Fruit fly (Drosophila melanogaster): ENCODE measurements around the gene CG13305.

The CG13305 gene

DNA sequence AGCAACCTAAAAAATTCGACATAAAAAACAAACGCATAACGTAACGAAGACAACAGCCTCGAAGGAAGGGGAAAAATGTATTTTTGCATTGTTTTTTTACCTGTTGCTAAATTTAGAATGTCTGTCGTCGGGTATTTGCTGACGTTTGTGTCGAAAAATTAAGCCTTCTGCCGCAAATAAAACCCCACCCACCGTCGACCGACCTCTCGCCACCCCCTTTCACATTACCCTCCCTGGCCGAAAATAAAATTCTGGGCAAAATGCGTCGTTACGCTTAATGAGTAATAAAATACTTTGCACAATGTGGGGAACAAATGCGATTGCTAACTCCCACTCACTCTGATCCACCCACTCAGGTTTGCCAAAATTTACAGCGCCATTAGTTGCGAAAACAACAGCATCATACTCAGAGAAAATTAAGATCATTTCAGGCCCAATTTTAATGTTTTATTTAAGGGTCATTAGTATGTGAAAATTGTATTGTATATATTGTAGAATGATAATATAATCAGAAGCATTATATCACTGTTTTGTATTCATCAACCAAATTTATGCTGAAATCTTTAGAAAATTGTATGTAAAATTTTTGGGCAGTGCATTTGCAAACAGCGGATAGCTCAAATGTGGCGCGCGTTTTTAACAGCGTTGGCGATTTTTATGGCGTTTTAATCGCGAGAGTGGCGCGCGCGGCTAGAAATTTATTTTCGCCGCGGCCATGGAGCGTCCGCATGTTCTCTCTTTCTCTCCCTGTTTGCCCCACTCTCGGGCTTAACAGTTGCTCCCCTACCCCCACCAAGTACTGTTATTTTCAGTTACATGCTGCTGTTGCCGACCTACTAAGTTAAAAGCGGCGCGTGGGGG is 25.8 kb upstream of the CG13305 start (continued):
- no peak for TF ChIP-seq Asciz (GFP tag; optimal IDR thresholded peaks at IDR 0.05)
- peak; percentile 45 for TF ChIP-seq CG14014 (GFP tag; IDR thresholded peaks at IDR 0.05)
- no peak for TF ChIP-seq CG15011 (GFP tag; optimal IDR thresholded peaks at IDR 0.05)
- TF ChIP-seq CG11398 (GFP tag; optimal IDR thresholded peaks at IDR 0.05) = no peak
- peak; percentile 5 for TF ChIP-seq dmrt99B (tag; optimal IDR thresholded peaks at IDR 0.05)
- no peak for TF ChIP-seq jing (GFP tag; optimal IDR thresholded peaks at IDR 0.05)
- no peak for TF ChIP-seq CG10565 (GFP tag; optimal IDR thresholded peaks at IDR 0.05)
- TF ChIP-seq HLH4C (GFP tag; IDR thresholded peaks at IDR 0.05; ENCODE audit: partially characterized antibody) = no peak
- no peak for TF ChIP-seq dan (GFP tag; IDR thresholded peaks at IDR 0.05)
- TF ChIP-seq E2f2 (GFP tag; IDR thresholded peaks at IDR 0.05) = no peak; the same call in 1 of the 2 replicates
- TF ChIP-seq CG42726 (GFP tag; IDR thresholded peaks at IDR 0.05; ENCODE audit: partially characterized antibody) = no peak
- TF ChIP-seq HHEX (GFP tag; optimal IDR thresholded peaks at IDR 0.05) = peak; percentile 39
- peak; percentile 73; the same call in 1 of the 4 replicates for TF ChIP-seq chinmo (GFP tag; IDR thresholded peaks at IDR 0.05; ENCODE audit: partially characterized antibody)
- no peak for TF ChIP-seq ac (GFP tag; optimal IDR thresholded peaks at IDR 0.05)
- peak; percentile 42 for TF ChIP-seq gro (GFP tag; optimal IDR thresholded peaks at IDR 0.05)
- no peak for TF ChIP-seq CG8290 (GFP tag; optimal IDR thresholded peaks at IDR 0.05)
- TF ChIP-seq CG8290 (tag; optimal IDR thresholded peaks at IDR 0.05) = peak in 1 of 2 experiments; percentile 57
- TF ChIP-seq tll (GFP tag; optimal IDR thresholded peaks at IDR 0.05) = no peak
- peak; percentile 43 for TF ChIP-seq schlank (tag; optimal IDR thresholded peaks at IDR 0.05)
- TF ChIP-seq CG13894 (tag; optimal IDR thresholded peaks at IDR 0.05) = peak; percentile 15
- TF ChIP-seq CG3065 (GFP tag; optimal IDR thresholded peaks at IDR 0.05) = no peak
- TF ChIP-seq CG5953 (GFP tag; IDR thresholded peaks at IDR 0.05) = no peak
- TF ChIP-seq gce (GFP tag; IDR thresholded peaks at IDR 0.05) = no peak
- TF ChIP-seq Dek (tag; optimal IDR thresholded peaks at IDR 0.05) = peak; percentile 58
- no peak for TF ChIP-seq CG32772 (GFP tag; IDR thresholded peaks at IDR 0.05)
- TF ChIP-seq CG15269 (tag; optimal IDR thresholded peaks at IDR 0.05) = peak; percentile 55
- no peak for TF ChIP-seq Hr39 (optimal IDR thresholded peaks at IDR 0.05)
- no peak for TF ChIP-seq Dip2 (GFP tag; IDR thresholded peaks at IDR 0.05)
- TF ChIP-seq CG17186 (GFP tag; optimal IDR thresholded peaks at IDR 0.05) = no peak
- peak; percentile 86 for TF ChIP-seq CG2120 (GFP tag; optimal IDR thresholded peaks at IDR 0.05)
- no peak for TF ChIP-seq CG7372 (GFP tag; IDR thresholded peaks at IDR 0.05)
- no peak for TF ChIP-seq nerfin-2 (GFP tag; IDR thresholded peaks at IDR 0.05; ENCODE audit: partially characterized antibody)
- TF ChIP-seq CG12219 (GFP tag; optimal IDR thresholded peaks at IDR 0.05) = peak; percentile 46
- TF ChIP-seq CG3407 (GFP tag; optimal IDR thresholded peaks at IDR 0.05) = no peak
- TF ChIP-seq psq (GFP tag; optimal IDR thresholded peaks at IDR 0.05) = no peak
- TF ChIP-seq mam (GFP tag; optimal IDR thresholded peaks at IDR 0.05) = no peak
- peak; percentile 23 for TF ChIP-seq fd3F (GFP tag; optimal IDR thresholded peaks at IDR 0.05)
- peak; percentile 38 for TF ChIP-seq nmo (GFP tag; optimal IDR thresholded peaks at IDR 0.05)
- peak; percentile 41 for TF ChIP-seq CG13424 (tag; optimal IDR thresholded peaks at IDR 0.05)
- no peak for TF ChIP-seq prd (optimal IDR thresholded peaks at IDR 0.05)
- TF ChIP-seq prd (GFP tag; IDR thresholded peaks at IDR 0.05) = peak; percentile 46; the same call in 1 of the 3 replicates
- no peak for TF ChIP-seq Bdp1 (GFP tag; optimal IDR thresholded peaks at IDR 0.05)
- peak; percentile 45 for TF ChIP-seq CG18619 (GFP tag; optimal IDR thresholded peaks at IDR 0.05)
- peak; percentile 14 for TF ChIP-seq corto (GFP tag; optimal IDR thresholded peaks at IDR 0.05)
- TF ChIP-seq CG11456 (GFP tag; IDR thresholded peaks at IDR 0.05) = peak; percentile 14; the same call in 1 of the 3 replicates
- no peak for TF ChIP-seq CG3995 (GFP tag; optimal IDR thresholded peaks at IDR 0.05)
- no peak for TF ChIP-seq CG17829 (tag; optimal IDR thresholded peaks at IDR 0.05)
- no peak for TF ChIP-seq Usf (GFP tag; optimal IDR thresholded peaks at IDR 0.05)
- peak; percentile 65 for TF ChIP-seq pho (GFP tag; optimal IDR thresholded peaks at IDR 0.05)
